Fruit fly (Drosophila melanogaster): ENCODE results near the gene Frl.

Frl gene

dm6 chr3L:14053073-14053643, at the start of gene Frl, which contains the start of gene CG13484 (continued):
- TF ChIP-seq hbn (GFP tag; IDR thresholded peaks at IDR 0.05; ENCODE audit: partially characterized antibody) = no peak
- TF ChIP-seq dmrt99B (tag; optimal IDR thresholded peaks at IDR 0.05) = no peak
- TF ChIP-seq Hr39 (optimal IDR thresholded peaks at IDR 0.05) = no peak
- TF ChIP-seq CG15514 (GFP tag; optimal IDR thresholded peaks at IDR 0.05) = peak; percentile 69
- TF ChIP-seq tap (tag; optimal IDR thresholded peaks at IDR 0.05) = no peak
- peak; percentile 6 for TF ChIP-seq Dad (GFP tag; optimal IDR thresholded peaks at IDR 0.05)
- 0 out of 3 replicates have a peak, but pooled peaks have one; percentile 34 for TF ChIP-seq CG17361 (GFP tag; IDR thresholded peaks at IDR 0.05)
- peak; percentile 89 for TF ChIP-seq CG12659 (GFP tag; optimal IDR thresholded peaks at IDR 0.05)
- TF ChIP-seq gem (tag; optimal IDR thresholded peaks at IDR 0.05) = peak; percentile 23
- peak; percentile 41 for TF ChIP-seq Max (GFP tag; optimal IDR thresholded peaks at IDR 0.05)
- TF ChIP-seq CG10321 (GFP tag; IDR thresholded peaks at IDR 0.05) = no peak
- TF ChIP-seq CG7271 (tag; optimal IDR thresholded peaks at IDR 0.05) = peak; percentile 46
- peak; percentile 91 for TF ChIP-seq Jarid2 (GFP tag; optimal IDR thresholded peaks at IDR 0.05)
- no peak for TF ChIP-seq CG6765 (GFP tag; optimal IDR thresholded peaks at IDR 0.05)
- TF ChIP-seq wdn (GFP tag; IDR thresholded peaks at IDR 0.05) = peak; percentile 11; the same call in 1 of the 2 replicates
- no peak for TF ChIP-seq CG7786 (GFP tag; optimal IDR thresholded peaks at IDR 0.05)
- peak; percentile 85 for TF ChIP-seq Ets65A (GFP tag)
- TF ChIP-seq CG10462 (GFP tag; optimal IDR thresholded peaks at IDR 0.05) = no peak
- TF ChIP-seq grau (tag; optimal IDR thresholded peaks at IDR 0.05) = peak; percentile 21
- TF ChIP-seq Xrp1 (GFP tag; IDR thresholded peaks at IDR 0.05) = peak; percentile 47
- TF ChIP-seq CG11560 (tag; IDR thresholded peaks at IDR 0.05) = no peak; the same call in 2 of the 3 replicates
- TF ChIP-seq CG30020 (tag; optimal IDR thresholded peaks at IDR 0.05) = peak; percentile 35
- no peak for TF ChIP-seq luna (GFP tag; optimal IDR thresholded peaks at IDR 0.05)
- peak; percentile 9 for TF ChIP-seq hkb (optimal IDR thresholded peaks at IDR 0.05)
- TF ChIP-seq hkb (GFP tag; IDR thresholded peaks at IDR 0.05) = peak; percentile 21; the same call in 1 of the 2 replicates
- no peak for TF ChIP-seq Tbp (GFP tag; optimal IDR thresholded peaks at IDR 0.05)
- TF ChIP-seq CG7839 (tag; optimal IDR thresholded peaks at IDR 0.05) = no peak
- TF ChIP-seq CG42726 (GFP tag; IDR thresholded peaks at IDR 0.05; ENCODE audit: partially characterized antibody) = peak; percentile 80
- peak; percentile 55; the same call in 2 of the 3 replicates for TF ChIP-seq CG6791 (GFP tag; IDR thresholded peaks at IDR 0.05; ENCODE audit: partially characterized antibody)
- TF ChIP-seq Stat92E (GFP tag; optimal IDR thresholded peaks at IDR 0.05) = peak in 1 of 3 experiments; percentile 93
- TF ChIP-seq CG1832 (GFP tag; optimal IDR thresholded peaks at IDR 0.05) = no peak
- no peak for TF ChIP-seq Fer2 (tag; optimal IDR thresholded peaks at IDR 0.05)
- TF ChIP-seq CG30403 (GFP tag; optimal IDR thresholded peaks at IDR 0.05) = no peak
- no peak for TF ChIP-seq CG13123 (GFP tag; optimal IDR thresholded peaks at IDR 0.05)
- TF ChIP-seq CG5180 (GFP tag; optimal IDR thresholded peaks at IDR 0.05) = peak; percentile 20
- peak; percentile 57 for TF ChIP-seq phol (tag; optimal IDR thresholded peaks at IDR 0.05)
- TF ChIP-seq bbx (GFP tag; IDR thresholded peaks at IDR 0.05; ENCODE audit: partially characterized antibody) = peak; percentile 52
- TF ChIP-seq pzg (GFP tag; optimal IDR thresholded peaks at IDR 0.05) = peak; percentile 99
- no peak for TF ChIP-seq disco-r (GFP tag; optimal IDR thresholded peaks at IDR 0.05)
- no peak for TF ChIP-seq ATbp (GFP tag; optimal IDR thresholded peaks at IDR 0.05)
- TF ChIP-seq CG18476 (GFP tag; optimal IDR thresholded peaks at IDR 0.05) = no peak
- TF ChIP-seq CG17568 (GFP tag; optimal IDR thresholded peaks at IDR 0.05) = no peak
- TF ChIP-seq CG15269 (tag; optimal IDR thresholded peaks at IDR 0.05) = peak; percentile 3
- TF ChIP-seq tna (GFP tag; IDR thresholded peaks at IDR 0.05; ENCODE audit: partially characterized antibody) = 0 out of 2 replicates have a peak, but pooled peaks have one; percentile 29
- no peak for TF ChIP-seq ab (GFP tag; optimal IDR thresholded peaks at IDR 0.05)
- peak; percentile 51; the same call in 2 of the 3 replicates for TF ChIP-seq row (GFP tag; IDR thresholded peaks at IDR 0.05)
- TF ChIP-seq Fer1 (GFP tag; optimal IDR thresholded peaks at IDR 0.05) = peak; percentile 49
- TF ChIP-seq CG14014 (GFP tag; IDR thresholded peaks at IDR 0.05) = 0 out of 2 replicates have a peak, but pooled peaks have one; percentile 12
- TF ChIP-seq Side (GFP tag; optimal IDR thresholded peaks at IDR 0.05) = peak; percentile 53
- TF ChIP-seq Sin3A (optimal IDR thresholded peaks at IDR 0.05) = peak; percentile 82
